Fruit fly (Drosophila melanogaster) S2 (cell line): ENCODE measurements around the gene Arr2.

ENCODE experiments used
- CG8478 ChIP-seq: fragments of >200 bp; optimal IDR thresholded peaks from 2 replicates; lab custom pipeline; 2018
- CTCF ChIP-seq, 2 experiments: fragments of >200 bp; optimal IDR thresholded peaks; 2 replicates each; lab custom pipeline; 2018

- TF ChIP-seq CG8478 (lab: Kevin White, UChicago) (no peak), CTCF (optimal IDR thresholded peaks at IDR 0.05; lab: Kevin White, UChicago) (no peak)
Observed at dm6 chr3L:8660800-8661199, 12.1 kb upstream of the Arr2 start.
